Fruit fly (Drosophila melanogaster) whole organism, adult: ENCODE measurements around the gene firl.

ENCODE experiments used
- CG11617 ChIP-seq: fragments of 200-800 bp; sonication (Bioruptor generic); optimal IDR thresholded peaks from 2 replicates; lab custom pipeline; 2017; ENCODE audit warnings: mild to moderate bottlenecking, missing biosample characterization, missing genetic modification reagents, missing genetic modification characterization
- CG12768 ChIP-seq: fragments of 200-800 bp; sonication (Bioruptor generic); optimal IDR thresholded peaks from 2 replicates; lab custom pipeline; 2017; ENCODE audit warnings: missing biosample characterization, missing genetic modification characterization, mild to moderate bottlenecking, moderate library complexity, missing genetic modification reagents
- CG14711 ChIP-seq: fragments of 200-800 bp; sonication (Bioruptor generic); optimal IDR thresholded peaks from 2 replicates; lab custom pipeline; 2018; ENCODE audit warnings: missing biosample characterization, mild to moderate bottlenecking, missing genetic modification characterization, moderate library complexity
- CG33017 ChIP-seq: fragments of 200-800 bp; sonication (Bioruptor generic); optimal IDR thresholded peaks from 2 replicates; lab custom pipeline; 2018; ENCODE audit warnings: missing biosample characterization, mild to moderate bottlenecking, missing genetic modification characterization, moderate library complexity
- CG5204 ChIP-seq: fragments of 200-800 bp; sonication (Bioruptor generic); optimal IDR thresholded peaks from 2 replicates; lab custom pipeline; 2016; ENCODE audit warnings: missing biosample characterization, missing genetic modification characterization
- CG7045 ChIP-seq: fragments of 200-800 bp; sonication (Bioruptor generic); optimal IDR thresholded peaks from 2 replicates; lab custom pipeline; 2017; ENCODE audit warnings: missing biosample characterization, mild to moderate bottlenecking, missing genetic modification characterization
- CG7101 ChIP-seq: fragments of 200-800 bp; sonication (Bioruptor generic); optimal IDR thresholded peaks from 2 replicates; lab custom pipeline; 2018; ENCODE audit warnings: missing biosample characterization, mild to moderate bottlenecking, missing genetic modification characterization, moderate library complexity
- bab1 ChIP-seq: fragments of 200-800 bp; sonication (Bioruptor generic); optimal IDR thresholded peaks from 3 replicates; lab custom pipeline; 2019; ENCODE audit warnings: missing biosample characterization, mild to moderate bottlenecking, missing genetic modification characterization, moderate library complexity
- cnc ChIP-seq, 2 experiments: fragments of >200 bp; optimal IDR thresholded peaks; 2 replicates each; lab custom pipeline; 2017
- kay ChIP-seq: fragments of 200-800 bp; sonication (Bioruptor generic); peaks from one replicate; lab custom pipeline; 2016; ENCODE audit warnings: missing biosample characterization, missing genetic modification characterization, borderline replicate concordance
- pad ChIP-seq: fragments of 200-800 bp; sonication (Bioruptor generic); optimal IDR thresholded peaks from 3 replicates; lab custom pipeline; 2017; ENCODE audit warnings: missing biosample characterization, missing genetic modification characterization, mild to moderate bottlenecking, moderate library complexity, missing genetic modification reagents

DNA sequence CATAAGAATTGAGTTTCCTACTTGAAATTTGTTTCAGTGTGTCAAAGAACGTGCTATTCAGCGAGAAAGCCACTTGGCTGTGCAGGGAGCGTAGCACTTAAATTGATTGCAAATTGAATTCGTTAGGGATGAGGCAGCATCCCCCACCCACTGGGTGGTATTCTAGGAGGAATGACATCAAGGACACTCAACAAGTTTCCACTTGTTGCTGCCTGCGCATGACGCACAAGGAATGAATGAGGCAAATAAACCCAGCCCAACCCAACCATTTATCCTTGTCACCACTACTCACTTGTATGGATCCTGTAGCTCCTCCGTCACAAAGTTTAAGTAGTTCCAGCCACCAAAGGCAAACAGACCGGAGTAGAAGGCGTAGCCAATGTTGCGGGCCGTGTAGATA is 13.2 kb downstream of the firl start:
- TF ChIP-seq kay = no peak
- TF ChIP-seq CG11617 (GFP tag; lab: Kevin White, UChicago) = no peak
- TF ChIP-seq CG5204 (GFP tag; lab: Kevin White, UChicago) = no peak
- no peak for TF ChIP-seq CG7045 (GFP tag; lab: Kevin White, UChicago)
- TF ChIP-seq pad (GFP tag; lab: Kevin White, UChicago) = no peak
- no peak for TF ChIP-seq CG12768 (GFP tag; lab: Kevin White, UChicago)
- no peak for TF ChIP-seq CG7101 (tag; lab: Kevin White, UChicago)
- no peak for TF ChIP-seq CG33017 (tag; lab: Kevin White, UChicago)
- TF ChIP-seq CG14711 (tag; lab: Kevin White, UChicago) = no peak
- TF ChIP-seq bab1 (GFP tag; lab: Kevin White, UChicago) = no peak
- no peak for TF ChIP-seq cnc (optimal IDR thresholded peaks at IDR 0.05; lab: Kevin White, UChicago)
